Worm (Caenorhabditis elegans) whole organism, L2 larva: Measurements from ENCODE around the gene C05D10.4.

ENCODE experiments used
- ZK546.5 ChIP-seq: sonication (generic microtip); optimal IDR thresholded peaks from 2 replicates; lab custom pipeline; 2017; ENCODE audit warnings: missing biosample characterization, missing genetic modification characterization
- alr-1 ChIP-seq: fragments of 150-350 bp; optimal IDR thresholded peaks from 2 replicates; lab custom pipeline; 2014; ENCODE audit warnings: missing biosample characterization, missing genetic modification characterization
- ceh-82 ChIP-seq: fragments of 150-350 bp; optimal IDR thresholded peaks from 2 replicates; lab custom pipeline; 2014; ENCODE audit warnings: missing biosample characterization, missing genetic modification characterization
- egl-27 ChIP-seq: sonication (generic microtip); optimal IDR thresholded peaks from 3 replicates; lab custom pipeline; 2017; ENCODE audit warnings: missing biosample characterization, missing genetic modification reagents, missing genetic modification characterization
- fos-1 ChIP-seq: fragments of 150-350 bp; optimal IDR thresholded peaks from 2 replicates; lab custom pipeline; 2014; ENCODE audit warnings: missing biosample characterization, missing genetic modification characterization
- lsy-2 ChIP-seq, 2 experiments: fragments of 150-350 bp in 1 of 2; sonication (generic microtip) in 1 of 2; optimal IDR thresholded peaks; 2 replicates each; lab custom pipeline; 2014 to 2017; ENCODE audit warnings: missing biosample characterization in 2 of 2, missing genetic modification characterization in 2 of 2
- mdl-1 ChIP-seq, 2 experiments: fragments of 150-350 bp in 1 of 2; sonication (generic microtip) in 1 of 2; optimal IDR thresholded peaks; 2 replicates each; lab custom pipeline; 2017; ENCODE audit warnings: missing biosample characterization in 2 of 2, missing genetic modification characterization in 2 of 2
- nhr-10 ChIP-seq: sonication (generic microtip); optimal IDR thresholded peaks from 2 replicates; lab custom pipeline; 2017; ENCODE audit warnings: missing biosample characterization, missing genetic modification characterization
- nhr-11 ChIP-seq: fragments of 150-350 bp; optimal IDR thresholded peaks from 2 replicates; lab custom pipeline; 2014; ENCODE audit warnings: missing biosample characterization, missing genetic modification characterization
- nhr-12 ChIP-seq: fragments of 150-350 bp; optimal IDR thresholded peaks from 2 replicates; lab custom pipeline; 2014; ENCODE audit warnings: missing biosample characterization, missing genetic modification characterization
- nhr-77 ChIP-seq: fragments of 150-350 bp; optimal IDR thresholded peaks from 2 replicates; lab custom pipeline; 2014; ENCODE audit warnings: missing biosample characterization, missing genetic modification characterization
- sem-4 ChIP-seq: fragments of 150-350 bp; optimal IDR thresholded peaks from 2 replicates; lab custom pipeline; 2014; ENCODE audit warnings: missing biosample characterization, missing genetic modification reagents, missing genetic modification characterization
- unc-39 ChIP-seq: fragments of 150-350 bp; optimal IDR thresholded peaks from 2 replicates; lab custom pipeline; 2014; ENCODE audit warnings: missing biosample characterization, missing genetic modification characterization
- unc-62 ChIP-seq: fragments of 150-350 bp; optimal IDR thresholded peaks from 2 replicates; lab custom pipeline; 2014; ENCODE audit warnings: missing biosample characterization, missing genetic modification reagents, missing genetic modification characterization
- ztf-4 ChIP-seq: fragments of 150-350 bp; optimal IDR thresholded peaks from 2 replicates; lab custom pipeline; 2014; ENCODE audit warnings: missing biosample characterization, missing genetic modification characterization

Gene C05D10.4

DNA sequence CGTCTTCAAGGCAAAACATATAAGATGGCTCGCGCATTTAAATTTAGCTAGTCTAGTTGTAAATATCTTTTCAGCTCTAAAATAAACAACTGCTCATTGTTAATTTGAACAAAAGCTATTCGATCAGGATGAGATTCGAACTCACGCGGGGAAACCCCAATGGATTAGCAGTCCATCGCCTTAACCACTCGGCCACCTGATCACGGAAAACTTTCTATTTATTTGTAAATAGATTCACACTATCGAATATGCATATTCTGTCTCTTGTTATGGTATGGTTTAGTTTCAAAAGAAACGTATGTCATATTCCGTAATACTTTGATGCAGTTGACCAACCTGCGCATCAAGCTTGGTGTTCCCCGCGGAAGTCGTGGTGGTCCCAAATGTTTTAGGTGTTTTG is 46.5 kb downstream of the C05D10.4 start:
- TF ChIP-seq nhr-11 (no peak), alr-1 (tag; lab: Kevin White, UChicago) (no peak), nhr-77 (tag; lab: Kevin White, UChicago) (no peak)

DNA sequence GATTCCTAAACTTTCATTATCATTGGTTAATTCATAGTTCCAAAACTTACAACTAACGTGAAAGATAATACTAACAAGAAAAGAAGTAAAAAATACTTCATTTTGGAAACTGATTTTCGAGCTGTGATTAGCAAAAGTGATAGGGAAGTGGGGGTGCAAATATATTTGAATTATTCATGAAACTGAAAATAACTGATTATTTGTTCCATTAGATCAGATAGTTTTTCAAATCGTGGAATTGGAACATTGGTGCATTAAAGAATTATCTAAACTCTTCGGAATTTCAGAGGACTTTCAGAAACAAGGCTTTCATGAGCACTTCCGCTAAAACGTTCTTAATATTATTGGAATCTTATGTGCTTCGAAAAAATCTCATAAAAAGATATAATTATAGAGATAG is 47.0 kb downstream of the C05D10.4 start, which contains the start of gene F40H6.5:
TSS of gene F40H6.5 (minus strand) at position 101 of the 400 bp plus-strand sequence.
- TF ChIP-seq ZK546.5 (no peak), nhr-10 (no peak), unc-62 (GFP tag; lab: Kevin White, UChicago) (no peak), nhr-12 (no peak), egl-27 (tag; lab: Kevin White, UChicago) (no peak)

ce11 chrIII:6046881-6047280 is 55.8 kb downstream of the C05D10.4 start, which contains the start of gene tbx-11:
TSS of gene tbx-11 (minus strand) at chrIII:6046981.
- TF ChIP-seq lsy-2 (tag; optimal IDR thresholded peaks at IDR 0.05; lab: Kevin White, UChicago) (no peak), fos-1 (tag; lab: Kevin White, UChicago) (no peak), ceh-82 (tag; lab: Kevin White, UChicago) (no peak)

DNA sequence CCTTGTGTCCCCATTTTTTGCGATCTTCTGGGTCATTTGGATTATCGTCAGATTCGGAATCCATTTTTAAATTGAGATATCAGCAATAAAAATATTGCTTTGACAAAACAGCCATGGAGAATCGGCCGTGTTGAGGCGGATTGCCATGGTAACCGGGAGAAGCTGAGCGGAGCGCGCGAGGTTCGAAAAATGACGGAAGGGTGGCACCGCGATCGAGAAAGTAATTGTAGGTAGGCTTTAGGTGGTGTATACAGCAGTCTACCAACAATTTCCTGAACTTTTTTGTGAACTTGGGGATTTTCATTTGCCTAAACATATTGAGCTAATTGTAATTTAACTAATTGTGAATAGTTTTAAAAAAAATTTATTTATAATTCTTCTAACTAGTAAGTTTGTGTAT is 63.3 kb downstream of the C05D10.4 start, which contains the start of gene ift-139:
TSS of gene ift-139 (minus strand) at position 101 of the 400 bp plus-strand sequence.
- TF ChIP-seq nhr-11 (no peak), mdl-1 (tag; optimal IDR thresholded peaks at IDR 0.05; lab: Kevin White, UChicago) (no peak), unc-39 (tag; lab: Kevin White, UChicago) (no peak), egl-27 (tag; lab: Kevin White, UChicago) (no peak), sem-4 (no peak), ztf-4 (tag; lab: Kevin White, UChicago) (no peak)
